Fruit fly (Drosophila melanogaster) S2 (cell line): ENCODE measurements around the gene CG33288.
A peak's percentile ranks its signal among the peaks of the same experiment; 100 is the strongest.

Source experiments
- CG8478 ChIP-seq: fragments of >200 bp; optimal IDR thresholded peaks from 2 replicates; lab custom pipeline; 2018
- CTCF ChIP-seq, 2 experiments: fragments of >200 bp; optimal IDR thresholded peaks; 2 replicates each; lab custom pipeline; 2018

DNA sequence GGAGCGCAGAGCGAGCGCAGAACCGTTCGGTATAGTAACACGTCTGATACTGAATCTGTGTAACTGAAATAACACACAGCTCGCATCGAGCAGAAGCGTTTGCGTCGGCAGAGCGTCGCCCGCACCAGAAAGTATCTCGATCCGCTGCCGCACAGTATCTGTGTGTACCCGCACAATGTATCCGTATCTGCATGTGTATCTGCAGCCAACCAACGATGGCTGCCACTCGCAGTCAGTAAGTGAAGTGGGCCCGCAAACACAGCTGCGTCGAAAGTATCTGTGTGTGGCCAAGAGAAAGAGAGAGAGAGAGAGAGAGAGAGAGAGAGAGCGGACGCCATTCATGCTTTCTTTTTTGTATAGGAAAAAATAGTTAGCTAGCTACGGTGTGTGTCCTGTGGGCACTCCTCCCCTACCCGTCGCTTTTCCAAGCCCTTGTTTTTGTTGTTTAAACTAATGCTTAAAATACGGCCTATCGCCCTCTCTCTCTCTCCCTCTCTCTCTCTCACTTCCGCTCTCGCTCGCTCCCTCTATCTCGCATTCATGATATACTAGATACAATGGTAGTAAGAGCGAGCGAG, 48.9 kb downstream of the CG33288 start, which contains the start of gene croc:
- peak in 1 of 2 experiments; percentile 12 for TF ChIP-seq CTCF (optimal IDR thresholded peaks at IDR 0.05; lab: Kevin White, UChicago)
- TF ChIP-seq CG8478 (lab: Kevin White, UChicago), result no peak
